Worm (Caenorhabditis elegans): Measurements from ENCODE around the gene ZC21.10.
A peak's percentile ranks its signal among the peaks of the same experiment; 100 is the strongest.

DNA sequence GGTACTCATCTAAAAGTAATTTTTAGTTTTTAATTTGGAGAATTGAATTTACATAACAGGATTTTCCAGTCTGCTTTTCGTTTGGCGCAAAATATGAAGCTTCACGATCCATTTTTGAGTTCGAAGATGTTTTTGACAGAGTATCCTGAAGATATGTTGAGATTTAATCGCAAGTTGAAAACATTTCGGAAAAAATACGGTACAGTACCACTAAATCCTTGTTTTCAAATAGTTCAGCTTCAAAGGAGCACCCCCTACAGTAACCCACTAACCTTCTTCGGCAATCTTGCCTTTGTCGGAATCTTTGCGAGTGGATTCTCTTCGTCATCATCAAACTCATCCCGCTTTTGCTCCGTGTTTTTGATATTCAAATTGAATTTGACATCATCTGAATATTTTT lies 10.9 kb upstream of the ZC21.10 start:
- TF ChIP-seq tbp1 (GFP tag; optimal IDR thresholded peaks at IDR 0.05) (no peak), pha-4 (tag; optimal IDR thresholded peaks at IDR 0.05) (no peak), nfyb-1 (GFP tag; IDR thresholded peaks at IDR 0.05) (no peak), unc-130 (GFP tag; optimal IDR thresholded peaks at IDR 0.05) (no peak), Y56A3A.18 (GFP tag; IDR thresholded peaks at IDR 0.05) (0 out of 2 replicates have a peak, but pooled peaks have one; percentile 27)

Measured in whole organism, young adult.